Worm (Caenorhabditis elegans): ENCODE data around the gene hsp-75.

ce11 chrIII:7185473-7185872 is 41.0 kb downstream of the hsp-75 start, which contains the start of gene F37C12.14:
- TF ChIP-seq Y95B8A.8 (GFP tag; IDR thresholded peaks at IDR 0.05), result no peak
- TF ChIP-seq sptf-2 (GFP tag; optimal IDR thresholded peaks at IDR 0.05), result no peak
- TF ChIP-seq sdz-38 (tag; optimal IDR thresholded peaks at IDR 0.05), result no peak
